Worm (Caenorhabditis elegans) whole organism, L4 larva: ENCODE measurements around the gene F07H5.13.

ENCODE experiments used
- D1046.2 ChIP-seq: fragments of 200-800 bp; sonication (Bioruptor generic); IDR thresholded peaks from 2 replicates; pipeline ENCODE4 v1.3.6; 2022; ENCODE audit warnings: missing genetic modification characterization, missing compliant biosample characterization
- F37D6.2 ChIP-seq: sonication (generic microtip); optimal IDR thresholded peaks from 2 replicates; lab custom pipeline; 2016; ENCODE audit warnings: mild to moderate bottlenecking, missing genetic modification characterization, missing compliant biosample characterization
- F49E8.2 ChIP-seq: sonication (generic microtip); optimal IDR thresholded peaks from 2 replicates; lab custom pipeline; 2016; ENCODE audit warnings: missing compliant biosample characterization, mild to moderate bottlenecking, missing genetic modification characterization, borderline replicate concordance
- Y105C5A.15 ChIP-seq: fragments of 200-800 bp; sonication (Bioruptor generic); IDR thresholded peaks from 2 replicates; pipeline ENCODE4 v1.3.6; 2022; ENCODE audit warnings: missing genetic modification characterization, missing compliant biosample characterization
- Y5F2A.4 ChIP-seq: fragments of 200-800 bp; sonication (Bioruptor generic); optimal IDR thresholded peaks from 2 replicates; lab custom pipeline; 2018; ENCODE audit warnings: mild to moderate bottlenecking, missing genetic modification characterization, missing compliant biosample characterization
- ZK546.5 ChIP-seq, 2 experiments: sonication (generic microtip); optimal IDR thresholded peaks; 2 replicates each; lab custom pipeline; 2017; ENCODE audit warnings: missing biosample characterization in 2 of 2, missing genetic modification characterization in 2 of 2
- aha-1 ChIP-seq: fragments of 150-350 bp; peaks from one replicate; lab custom pipeline; 2014; ENCODE audit warnings: missing biosample characterization, missing genetic modification characterization
- ama-1 ChIP-seq: fragments of 150-350 bp; optimal IDR thresholded peaks from 2 replicates; lab custom pipeline; 2014; ENCODE audit warnings: inconsistent platforms, mixed read lengths
- attf-4 ChIP-seq: sonication (generic microtip); optimal IDR thresholded peaks from 3 replicates; lab custom pipeline; 2017; ENCODE audit warnings: missing biosample characterization, missing genetic modification characterization
- ceh-44 ChIP-seq: fragments of 200-800 bp; sonication (Bioruptor generic); IDR thresholded peaks from 2 replicates; pipeline ENCODE4 v1.3.6; 2022; ENCODE audit warnings: missing genetic modification reagents, missing genetic modification characterization, missing compliant biosample characterization
- ctbp-1 ChIP-seq: fragments of 200-800 bp; sonication (Bioruptor generic); IDR thresholded peaks from 2 replicates; pipeline ENCODE4 v1.3.6; 2022; ENCODE audit warnings: missing genetic modification reagents, missing genetic modification characterization, missing compliant biosample characterization
- daf-12 ChIP-seq: fragments of 150-350 bp; optimal IDR thresholded peaks from 2 replicates; lab custom pipeline; 2014; ENCODE audit warnings: missing biosample characterization, missing genetic modification reagents, missing genetic modification characterization
- dmd-9 ChIP-seq: fragments of 200-800 bp; sonication (Bioruptor generic); IDR thresholded peaks from 2 replicates; pipeline ENCODE4 v1.3.6; 2022; ENCODE audit warnings: missing genetic modification reagents, missing genetic modification characterization, missing compliant biosample characterization
- gei-8 ChIP-seq: fragments of 200-800 bp; sonication (Bioruptor generic); optimal IDR thresholded peaks from 2 replicates; lab custom pipeline; 2018; ENCODE audit warnings: mild to moderate bottlenecking, missing genetic modification characterization, missing compliant biosample characterization
- hif-1 ChIP-seq, 2 experiments: sonication (generic microtip); optimal IDR thresholded peaks; 2 replicates each; lab custom pipeline; 2016 to 2017; ENCODE audit warnings: missing compliant biosample characterization in 2 of 2, missing genetic modification characterization in 2 of 2, missing genetic modification reagents in 2 of 2, missing genotype in 2 of 2, mild to moderate bottlenecking in 1 of 2
- hlh-11 ChIP-seq: fragments of 200-800 bp; sonication (Bioruptor generic); optimal IDR thresholded peaks from 2 replicates; lab custom pipeline; 2018; ENCODE audit warnings: mild to moderate bottlenecking, missing genetic modification characterization, missing compliant biosample characterization
- hmg-1.1 ChIP-seq: fragments of 200-800 bp; sonication (Bioruptor generic); IDR thresholded peaks from 2 replicates; pipeline ENCODE4 v1.3.6; 2022; ENCODE audit warnings: missing genetic modification reagents, missing genetic modification characterization, missing compliant biosample characterization
- lin-15B ChIP-seq: fragments of 150-350 bp; sonication (generic microtip); optimal IDR thresholded peaks from 3 replicates; lab custom pipeline; 2014; ENCODE audit warnings: missing biosample characterization, missing genetic modification characterization
- madf-5 ChIP-seq, 2 experiments: fragments of 200-800 bp; sonication (Bioruptor generic); IDR thresholded peaks; 2 replicates each; pipeline ENCODE4 v1.3.6; 2022; ENCODE audit warnings: missing compliant biosample characterization in 2 of 2, missing genetic modification characterization in 2 of 2
- madf-9 ChIP-seq: fragments of 200-800 bp; sonication (Bioruptor generic); conservative IDR thresholded peaks from 2 replicates; pipeline ENCODE4 v1.3.6; 2022; ENCODE audit warnings: missing genetic modification reagents, missing genetic modification characterization, missing compliant biosample characterization
- mdl-1 ChIP-seq, 2 experiments: fragments of 150-350 bp in 1 of 2; sonication (generic microtip) in 1 of 2; optimal IDR thresholded peaks; 2 replicates each; lab custom pipeline; 2014 to 2017; ENCODE audit warnings: missing biosample characterization in 2 of 2, missing genetic modification characterization in 2 of 2
- mes-2 ChIP-seq: sonication (generic microtip); optimal IDR thresholded peaks from 2 replicates; lab custom pipeline; 2016; ENCODE audit warnings: missing genotype, mild to moderate bottlenecking, missing genetic modification characterization, missing compliant biosample characterization; ENCODE audit not compliant: poor library complexity, severe bottlenecking
- mxl-2 ChIP-seq: fragments of 200-800 bp; sonication (Bioruptor generic); conservative IDR thresholded peaks from 2 replicates; pipeline ENCODE4 v1.3.6; 2022; ENCODE audit warnings: missing genetic modification reagents, missing genetic modification characterization, missing compliant biosample characterization
- mxl-3 ChIP-seq: fragments of 200-800 bp; sonication (Bioruptor generic); optimal IDR thresholded peaks from 2 replicates; lab custom pipeline; 2018; ENCODE audit warnings: mild to moderate bottlenecking, missing genetic modification characterization, missing compliant biosample characterization
- nhr-10 ChIP-seq: fragments of 150-350 bp; optimal IDR thresholded peaks from 2 replicates; lab custom pipeline; 2014; ENCODE audit warnings: missing biosample characterization, missing genetic modification characterization
- nhr-28 ChIP-seq: fragments of 150-350 bp; optimal IDR thresholded peaks from 2 replicates; lab custom pipeline; 2014; ENCODE audit warnings: missing biosample characterization, missing genetic modification characterization
- nhr-48 ChIP-seq: sonication (generic microtip); optimal IDR thresholded peaks from 2 replicates; lab custom pipeline; 2016; ENCODE audit warnings: mild to moderate bottlenecking, missing genetic modification characterization, missing compliant biosample characterization
- nhr-6 ChIP-seq: fragments of 150-350 bp; optimal IDR thresholded peaks from 2 replicates; lab custom pipeline; 2014; ENCODE audit warnings: missing biosample characterization, missing genetic modification characterization
- set-16 ChIP-seq: fragments of 200-800 bp; sonication (Bioruptor generic); IDR thresholded peaks from 2 replicates; pipeline ENCODE4 v1.3.6; 2022; ENCODE audit warnings: missing genetic modification reagents, missing genetic modification characterization, missing compliant biosample characterization
- snpc-1.2 ChIP-seq: fragments of 200-800 bp; sonication (Bioruptor generic); IDR thresholded peaks from 2 replicates; pipeline ENCODE4 v1.3.6; 2022; ENCODE audit warnings: missing genetic modification reagents, missing genetic modification characterization, missing compliant biosample characterization
- unc-39 ChIP-seq: sonication (generic microtip); optimal IDR thresholded peaks from 2 replicates; lab custom pipeline; 2017; ENCODE audit warnings: missing biosample characterization, missing genetic modification characterization
- unc-62 ChIP-seq, 3 experiments: fragments of 150-350 bp in 1 of 3; sonication (generic microtip); optimal IDR thresholded peaks in 2 of 3; peaks in 1 of 3; 1 replicate in 1 of 3; 2 replicates in 2 of 3; lab custom pipeline; 2014 to 2017; ENCODE audit warnings: missing biosample characterization in 3 of 3, missing genetic modification characterization in 3 of 3, missing genetic modification reagents in 3 of 3, missing genotype in 1 of 3
- ztf-11 ChIP-seq: fragments of 150-350 bp; optimal IDR thresholded peaks from 2 replicates; lab custom pipeline; 2014; ENCODE audit warnings: missing biosample characterization, missing genetic modification characterization

F07H5.13 gene

DNA sequence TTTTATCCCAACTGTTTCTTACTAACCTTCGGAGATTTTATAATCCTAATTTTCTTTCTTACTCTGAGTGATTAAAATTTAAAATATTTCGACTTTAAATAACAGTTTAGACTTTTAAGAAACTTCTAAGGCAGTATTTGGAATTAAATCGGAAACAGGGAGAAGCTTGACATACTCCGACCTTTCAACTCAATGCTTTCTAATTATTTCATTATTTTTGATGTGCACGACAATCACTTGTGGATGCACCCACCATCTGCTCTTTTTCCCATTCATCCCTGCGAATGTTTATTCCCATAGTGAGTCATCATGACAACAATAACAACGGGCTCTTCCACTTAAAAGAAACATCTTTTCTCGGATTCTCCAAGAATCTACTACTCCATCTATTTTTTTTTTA is 41.7 kb upstream of the F07H5.13 start:
- TF ChIP-seq hmg-1.1 (GFP tag; lab: Robert Waterston, UW) (no peak), Y105C5A.15 (GFP tag; lab: Robert Waterston, UW) (no peak), mes-2 (tag; lab: Kevin White, UChicago) (no peak), dmd-9 (GFP tag; lab: Robert Waterston, UW) (no peak), Y5F2A.4 (no peak), gei-8 (GFP tag; lab: Kevin White, UChicago) (no peak), daf-12 (tag; lab: Kevin White, UChicago) (no peak), set-16 (no peak), F37D6.2 (tag; lab: Kevin White, UChicago) (no peak), ZK546.5 (tag; optimal IDR thresholded peaks at IDR 0.05; lab: Kevin White, UChicago) (no peak), ceh-44 (no peak), ama-1 (lab: Kevin White, UChicago) (no peak), madf-9 (GFP tag; lab: Robert Waterston, UW) (no peak)
- TF ChIP-seq, all 104 proteins: peak for 0

DNA sequence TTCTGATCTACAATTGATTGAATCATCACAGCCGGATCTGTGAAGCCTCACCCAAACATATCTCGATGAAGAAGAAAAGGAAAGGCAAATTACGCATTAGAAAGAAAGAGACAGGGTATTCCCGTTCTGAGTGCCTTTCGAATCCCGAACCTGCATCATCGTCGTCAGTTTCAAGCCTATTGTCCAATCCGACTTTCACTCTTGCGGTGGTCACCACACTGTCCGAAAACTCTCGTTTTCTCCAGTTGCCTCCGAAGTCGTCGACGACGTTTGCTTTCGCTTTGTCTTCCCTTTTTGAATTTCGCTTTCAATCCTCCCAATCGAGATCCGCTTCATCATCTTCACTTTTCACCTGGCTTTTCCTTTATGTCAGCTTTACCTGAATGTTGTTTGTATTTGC is 41.3 kb upstream of the F07H5.13 start:
- TF ChIP-seq madf-5 (GFP tag; IDR thresholded peaks at IDR 0.05; lab: Robert Waterston, UW) (no peak), mxl-3 (GFP tag; lab: Kevin White, UChicago) (peak; percentile 18), unc-62 (GFP tag; optimal IDR thresholded peaks at IDR 0.05 in 1 of 2; lab: Kevin White, UChicago) (peak in 1 of 2 experiments; percentile 66), unc-62 (tag; optimal IDR thresholded peaks at IDR 0.05; lab: Kevin White, UChicago) (no peak), hlh-11 (peak; percentile 40), D1046.2 (no peak), snpc-1.2 (GFP tag; lab: Robert Waterston, UW) (no peak)

DNA sequence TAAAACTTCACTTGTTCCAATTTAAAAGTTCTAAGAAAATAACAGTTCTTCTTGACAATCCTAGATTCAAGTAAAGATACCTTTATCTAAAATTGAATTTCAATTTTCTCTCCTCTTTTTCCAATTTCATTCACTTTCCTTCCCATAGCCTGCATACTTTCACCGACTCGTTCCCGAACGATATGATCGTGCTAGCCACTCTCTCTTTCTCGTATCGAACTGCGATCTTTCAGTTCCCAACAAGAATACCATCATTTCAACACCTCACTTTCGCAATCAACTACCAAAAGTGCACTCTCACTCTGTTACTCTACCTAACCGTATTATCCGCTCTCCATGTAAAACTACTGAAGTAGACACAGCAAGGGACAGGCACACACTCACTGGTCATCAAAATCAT is 40.3 kb upstream of the F07H5.13 start:
- TF ChIP-seq nhr-10 (tag; lab: Kevin White, UChicago) = no peak
- no peak for TF ChIP-seq mxl-2 (GFP tag; lab: Robert Waterston, UW)
- TF ChIP-seq daf-12 (tag; lab: Kevin White, UChicago) = no peak
- TF ChIP-seq F37D6.2 (tag; lab: Kevin White, UChicago) = no peak
- TF ChIP-seq ctbp-1 (GFP tag; lab: Robert Waterston, UW) = no peak
- TF ChIP-seq F49E8.2 = no peak
- TF ChIP-seq mes-2 (tag; lab: Kevin White, UChicago) = no peak
- no peak for TF ChIP-seq nhr-6 (tag; lab: Kevin White, UChicago)
- TF ChIP-seq dmd-9 (GFP tag; lab: Robert Waterston, UW) = no peak
- no peak for TF ChIP-seq mxl-3 (GFP tag; lab: Kevin White, UChicago)
- TF ChIP-seq mdl-1 (tag; optimal IDR thresholded peaks at IDR 0.05; lab: Kevin White, UChicago) = no peak
- no peak for TF ChIP-seq ztf-11 (tag; lab: Kevin White, UChicago)
- TF ChIP-seq, all 104 proteins: peak for 0

DNA sequence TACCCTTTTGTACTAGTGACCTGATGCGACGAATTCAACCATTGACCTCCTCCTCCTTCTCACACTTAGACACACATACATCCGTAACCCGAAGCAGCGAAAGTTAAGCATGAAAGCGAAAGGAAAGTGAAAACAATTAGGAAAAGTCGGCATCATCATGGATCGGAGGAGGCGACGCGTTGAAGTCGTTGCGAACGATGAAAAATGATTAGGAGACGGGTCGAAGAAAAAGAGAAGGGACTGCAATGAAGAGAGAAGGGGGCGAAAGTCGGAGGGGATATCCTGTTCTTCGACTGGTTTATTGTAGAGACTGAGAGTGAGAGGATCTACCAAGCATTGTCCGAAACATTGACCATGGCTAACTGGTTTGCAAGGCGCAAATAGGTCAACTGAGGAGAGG is 39.3 kb upstream of the F07H5.13 start:
- TF ChIP-seq lin-15B (tag; lab: Kevin White, UChicago) = no peak
- TF ChIP-seq aha-1 = peak; percentile 92
- peak in 1 of 2 experiments; percentile 63 for TF ChIP-seq mdl-1 (tag; optimal IDR thresholded peaks at IDR 0.05; lab: Kevin White, UChicago)
- peak; percentile 46 for TF ChIP-seq mxl-3 (GFP tag; lab: Kevin White, UChicago)
- TF ChIP-seq hif-1 (tag; optimal IDR thresholded peaks at IDR 0.05; lab: Kevin White, UChicago) = no peak
- peak; percentile 55 for TF ChIP-seq nhr-48 (tag; lab: Kevin White, UChicago)
- TF ChIP-seq unc-39 (tag; lab: Kevin White, UChicago) = no peak
- TF ChIP-seq hlh-11 = peak; percentile 66
- TF ChIP-seq unc-62 (GFP tag; optimal IDR thresholded peaks at IDR 0.05 in 1 of 2; lab: Kevin White, UChicago) = peak in 1 of 2 experiments; percentile 47
- TF ChIP-seq unc-62 (tag; optimal IDR thresholded peaks at IDR 0.05; lab: Kevin White, UChicago) = no peak
- peak; percentile 35 for TF ChIP-seq nhr-28 (tag; lab: Kevin White, UChicago)

DNA sequence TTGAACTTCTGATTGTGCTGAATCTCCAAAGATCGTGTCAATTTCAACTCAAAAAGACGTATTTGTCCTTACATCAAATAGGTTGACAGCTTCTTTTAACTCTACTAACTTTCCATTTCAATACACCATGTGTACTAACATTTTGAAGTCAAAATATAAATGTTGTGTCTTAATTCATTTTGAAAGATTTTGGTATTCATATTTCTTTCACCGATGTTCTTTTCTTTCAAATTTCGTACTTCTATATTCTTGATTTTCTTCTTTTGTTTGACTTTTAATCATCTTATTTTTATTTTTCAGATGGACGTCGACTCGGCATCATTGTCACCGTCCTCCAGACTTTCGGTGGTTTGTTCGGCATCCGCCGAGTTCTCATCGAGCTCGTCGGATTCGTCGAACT is 38.7 kb upstream of the F07H5.13 start, which contains the start of gene atf-2:
Gene atf-2 (plus strand): TSS at position 301 of the 400 bp plus-strand sequence.
- no peak for TF ChIP-seq attf-4 (tag; lab: Kevin White, UChicago)
